Worm (Caenorhabditis elegans) whole organism, L3 larva: ENCODE data around the gene C05G5.1.

Experiments
- egl-27 ChIP-seq: sonication (generic microtip); optimal IDR thresholded peaks from 4 replicates; lab custom pipeline; 2017; ENCODE audit warnings: missing biosample characterization, missing genetic modification reagents, missing genetic modification characterization
- egl-5 ChIP-seq: fragments of 150-350 bp; optimal IDR thresholded peaks from 2 replicates; lab custom pipeline; 2017; ENCODE audit warnings: missing biosample characterization, missing genetic modification reagents, missing genetic modification characterization, inconsistent platforms
- fos-1 ChIP-seq: fragments of 150-350 bp; optimal IDR thresholded peaks from 2 replicates; lab custom pipeline; 2014; ENCODE audit warnings: missing biosample characterization, missing genetic modification characterization
- jun-1 ChIP-seq: fragments of 150-350 bp; optimal IDR thresholded peaks from 2 replicates; lab custom pipeline; 2014; ENCODE audit warnings: missing biosample characterization, missing genetic modification reagents, missing genetic modification characterization
- lin-15B ChIP-seq: fragments of 150-350 bp; optimal IDR thresholded peaks from 2 replicates; lab custom pipeline; 2014; ENCODE audit warnings: missing biosample characterization, missing genetic modification characterization
- lin-39 ChIP-seq: fragments of 150-350 bp; optimal IDR thresholded peaks from 2 replicates; lab custom pipeline; 2018; ENCODE audit warnings: missing biosample characterization, missing genetic modification reagents, missing genetic modification characterization
- nhr-237 ChIP-seq: fragments of 150-350 bp; optimal IDR thresholded peaks from 2 replicates; lab custom pipeline; 2014; ENCODE audit warnings: missing biosample characterization, missing genetic modification characterization
- unc-62 ChIP-seq: fragments of 150-350 bp; sonication (generic microtip); optimal IDR thresholded peaks from 4 replicates; lab custom pipeline; 2014; ENCODE audit warnings: missing biosample characterization, missing genetic modification reagents, missing genetic modification characterization
- ztf-4 ChIP-seq: fragments of 150-350 bp; optimal IDR thresholded peaks from 2 replicates; lab custom pipeline; 2014; ENCODE audit warnings: missing biosample characterization, missing genetic modification characterization

DNA sequence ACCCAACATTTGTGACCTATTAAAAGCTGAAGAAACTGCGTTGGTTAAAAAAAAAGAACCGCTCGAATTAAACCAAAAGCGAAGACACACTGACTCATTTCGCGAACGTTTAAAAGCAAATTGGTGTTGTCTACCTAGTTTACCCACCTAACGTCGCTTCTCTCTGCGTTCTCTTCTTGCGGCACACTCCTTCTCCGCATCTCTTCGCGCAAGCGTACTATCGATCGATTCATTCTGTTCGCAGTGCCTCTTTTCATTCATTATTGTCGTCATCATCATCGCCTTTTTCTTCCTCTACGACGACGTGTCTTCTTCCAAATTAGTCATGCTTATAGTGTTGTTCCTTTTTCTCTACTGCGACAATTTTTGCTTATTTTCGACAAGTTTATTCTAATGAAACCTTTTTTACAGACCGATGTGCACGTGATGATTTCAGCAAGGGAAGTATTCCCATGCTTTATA, 28.7 kb downstream of the C05G5.1 start, which contains the start of gene atrn-1:
- TF ChIP-seq egl-27 (tag; lab: Kevin White, UChicago) (no peak), lin-39 (tag; lab: Kevin White, UChicago) (no peak), nhr-237 (no peak), unc-62 (no peak), lin-15B (tag; lab: Kevin White, UChicago) (no peak), fos-1 (tag; lab: Kevin White, UChicago) (peak; percentile 34), egl-5 (no peak), ztf-4 (no peak), jun-1 (no peak)
